Worm (Caenorhabditis elegans) whole organism, mixed stage, embryonic: ENCODE data around the gene Y60A3A.8.

Experiments
- M03D4.4 ChIP-seq: sonication (generic microtip); optimal IDR thresholded peaks from 2 replicates; lab custom pipeline; 2017; ENCODE audit warnings: mild to moderate bottlenecking, missing genetic modification characterization, missing compliant biosample characterization
- ces-1 ChIP-seq: fragments of 150-350 bp; optimal IDR thresholded peaks from 2 replicates; lab custom pipeline; 2014; ENCODE audit warnings: missing biosample characterization, missing genetic modification reagents, missing genetic modification characterization
- elt-1 ChIP-seq: sonication (generic microtip); optimal IDR thresholded peaks from 2 replicates; lab custom pipeline; 2017; ENCODE audit warnings: missing genetic modification characterization, mild to moderate bottlenecking, missing compliant biosample characterization, antibody characterized with exemption, moderate library complexity, borderline replicate concordance; ENCODE audit not compliant: insufficient read depth
- flh-1 ChIP-seq: fragments of 200-800 bp; sonication (Bioruptor generic); optimal IDR thresholded peaks from 2 replicates; lab custom pipeline; 2018; ENCODE audit warnings: mild to moderate bottlenecking, missing genetic modification characterization, moderate library complexity, missing compliant biosample characterization
- lsy-2 ChIP-seq: fragments of 150-350 bp; optimal IDR thresholded peaks from 2 replicates; lab custom pipeline; 2014; ENCODE audit warnings: missing biosample characterization, missing genetic modification characterization
- mep-1 ChIP-seq: fragments of 150-350 bp; optimal IDR thresholded peaks from 2 replicates; lab custom pipeline; 2017; ENCODE audit warnings: missing biosample characterization, missing genetic modification reagents, missing genetic modification characterization, inconsistent platforms
- nhr-28 ChIP-seq: fragments of 150-350 bp; optimal IDR thresholded peaks from 2 replicates; lab custom pipeline; 2014; ENCODE audit warnings: missing biosample characterization, missing genetic modification characterization
- nhr-76 ChIP-seq: sonication (generic microtip); optimal IDR thresholded peaks from 2 replicates; lab custom pipeline; 2017; ENCODE audit warnings: missing biosample characterization, missing genetic modification characterization
- snpc-4 ChIP-seq: fragments of 150-350 bp; optimal IDR thresholded peaks from 2 replicates; lab custom pipeline; 2014; ENCODE audit warnings: missing biosample characterization, missing genetic modification characterization
- sptf-1 ChIP-seq: sonication (generic microtip); optimal IDR thresholded peaks from 2 replicates; lab custom pipeline; 2017; ENCODE audit warnings: mild to moderate bottlenecking, missing genetic modification characterization, moderate library complexity, missing compliant biosample characterization
- unc-62 ChIP-seq: fragments of 150-350 bp; optimal IDR thresholded peaks from 2 replicates; lab custom pipeline; 2014; ENCODE audit warnings: missing biosample characterization, missing genetic modification reagents, missing genetic modification characterization

ce11 chrV:19946529-19946928 is 3.2 kb upstream of the Y60A3A.8 start, which contains the start of gene dhs-24:
- TF ChIP-seq snpc-4 (tag; lab: Kevin White, UChicago) (no peak), unc-62 (GFP tag; lab: Kevin White, UChicago) (no peak), elt-1 (tag; lab: Kevin White, UChicago) (no peak), mep-1 (tag; lab: Kevin White, UChicago) (no peak), sptf-1 (tag; lab: Kevin White, UChicago) (no peak), ces-1 (GFP tag; lab: Kevin White, UChicago) (no peak), nhr-76 (tag; lab: Kevin White, UChicago) (no peak), lsy-2 (tag; lab: Kevin White, UChicago) (no peak), M03D4.4 (tag; lab: Kevin White, UChicago) (no peak), flh-1 (GFP tag; lab: Kevin White, UChicago) (no peak), nhr-28 (tag; lab: Kevin White, UChicago) (no peak)
